Worm (Caenorhabditis elegans): Measurements from ENCODE around the gene cld-1.

DNA sequence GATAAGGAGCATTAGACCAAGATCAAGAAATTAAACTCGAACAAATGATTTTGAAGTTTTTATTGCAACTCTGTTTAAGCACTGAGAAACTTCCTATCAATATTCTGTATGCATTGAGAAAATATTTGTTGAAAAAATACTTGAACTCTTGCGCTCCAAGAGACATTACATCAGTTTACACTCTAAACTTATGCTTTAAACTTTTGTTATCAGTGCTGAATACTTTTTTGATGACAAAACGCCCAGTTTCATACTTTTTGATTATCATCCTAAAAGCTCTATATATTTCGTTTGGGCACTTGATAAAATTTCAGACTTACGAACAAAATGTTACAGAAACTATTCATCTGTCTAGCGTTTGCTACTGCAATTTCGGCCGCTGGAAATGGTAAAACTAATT lies 39.9 kb upstream of the cld-1 start, which contains the start of gene dod-17:
- no peak for TF ChIP-seq fax-1 (tag; optimal IDR thresholded peaks at IDR 0.05)
- no peak for TF ChIP-seq sox-2 (GFP tag; IDR thresholded peaks at IDR 0.05)
- TF ChIP-seq dmd-4 (tag; optimal IDR thresholded peaks at IDR 0.05; ENCODE audit: borderline replicate concordance): no peak
- TF ChIP-seq nhr-11 (tag; optimal IDR thresholded peaks at IDR 0.05): no peak
- TF ChIP-seq ttx-3 (tag; optimal IDR thresholded peaks at IDR 0.05): no peak
- TF ChIP-seq ceh-24 (tag; optimal IDR thresholded peaks at IDR 0.05): no peak
- no peak for TF ChIP-seq nhr-232 (tag; optimal IDR thresholded peaks at IDR 0.05)
- no peak for TF ChIP-seq fkh-10 (GFP tag; optimal IDR thresholded peaks at IDR 0.05)
- TF ChIP-seq elt-2 (tag; optimal IDR thresholded peaks at IDR 0.05): no peak

Data from whole organism, late embryonic.